Worm (Caenorhabditis elegans): ENCODE data around the gene twk-17.

- TF ChIP-seq lin-11 (tag; optimal IDR thresholded peaks at IDR 0.05) (no peak), ztf-16 (tag; optimal IDR thresholded peaks at IDR 0.05) (no peak), pqm-1 (tag; optimal IDR thresholded peaks at IDR 0.05) (no peak), fkh-10 (GFP tag; optimal IDR thresholded peaks at IDR 0.05) (no peak), nhr-11 (tag; optimal IDR thresholded peaks at IDR 0.05) (no peak), nfya-1 (tag; optimal IDR thresholded peaks at IDR 0.05) (no peak), pag-3 (tag; optimal IDR thresholded peaks at IDR 0.05; ENCODE audit: borderline replicate concordance) (no peak)
These were observed 39.1 kb downstream of the twk-17 start for ce11 chrX:7568684-7569289.

All from whole organism, late embryonic.